Fruit fly (Drosophila melanogaster) whole organism, prepupa: ENCODE results near the gene CG9512.

Experiments used
- Blimp-1 ChIP-seq: fragments of 200-800 bp; sonication (Bioruptor generic); optimal IDR thresholded peaks from 3 replicates; lab custom pipeline; 2017; ENCODE audit warnings: missing biosample characterization, missing genetic modification characterization, mild to moderate bottlenecking, moderate library complexity, missing genetic modification reagents
- CG10631 ChIP-seq: fragments of 200-800 bp; sonication (Bioruptor generic); optimal IDR thresholded peaks from 2 replicates; lab custom pipeline; 2016; ENCODE audit warnings: missing biosample characterization, missing genetic modification characterization
- CG11294 ChIP-seq: fragments of 200-800 bp; sonication (Bioruptor generic); IDR thresholded peaks from 2 replicates; pipeline ENCODE4 v1.3.6; 2022; ENCODE audit warnings: missing biosample characterization, missing genetic modification characterization
- CG11762 ChIP-seq: fragments of 200-800 bp; sonication (Bioruptor generic); optimal IDR thresholded peaks from 3 replicates; lab custom pipeline; 2016; ENCODE audit warnings: missing biosample characterization, missing genetic modification characterization; ENCODE audit not compliant: insufficient read depth
- CG11902 ChIP-seq: fragments of 200-800 bp; sonication (Bioruptor generic); optimal IDR thresholded peaks from 3 replicates; lab custom pipeline; 2016; ENCODE audit warnings: missing biosample characterization, missing genetic modification characterization
- CG15336 ChIP-seq: fragments of 200-800 bp; sonication (Bioruptor generic); IDR thresholded peaks from 2 replicates; pipeline ENCODE4 v1.3.6; 2022; ENCODE audit warnings: missing biosample characterization, missing genetic modification characterization
- CG3032 ChIP-seq: fragments of 200-800 bp; optimal IDR thresholded peaks from 2 replicates; lab custom pipeline; 2019; ENCODE audit warnings: missing biosample characterization, mild to moderate bottlenecking, missing genetic modification characterization, moderate library complexity
- CG32006 ChIP-seq: fragments of 200-800 bp; sonication (Bioruptor generic); optimal IDR thresholded peaks from 3 replicates; lab custom pipeline; 2017; ENCODE audit warnings: missing biosample characterization, mild to moderate bottlenecking, missing genetic modification characterization
- CG34406 ChIP-seq: fragments of 200-800 bp; sonication (Bioruptor generic); optimal IDR thresholded peaks from 3 replicates; lab custom pipeline; 2016; ENCODE audit warnings: missing biosample characterization, missing genetic modification characterization
- CG4318 ChIP-seq: fragments of 200-800 bp; sonication (Bioruptor generic); optimal IDR thresholded peaks from 3 replicates; lab custom pipeline; 2017; ENCODE audit warnings: missing biosample characterization, mild to moderate bottlenecking, missing genetic modification characterization
- CG6792 ChIP-seq: fragments of 200-800 bp; sonication (Bioruptor generic); optimal IDR thresholded peaks from 3 replicates; lab custom pipeline; 2016; ENCODE audit warnings: missing biosample characterization, missing genetic modification characterization
- CG6808 ChIP-seq: fragments of 200-800 bp; sonication (Bioruptor generic); optimal IDR thresholded peaks from 3 replicates; lab custom pipeline; 2017; ENCODE audit warnings: missing biosample characterization, missing genetic modification characterization, mild to moderate bottlenecking, moderate library complexity, missing genetic modification reagents
- CG6854 ChIP-seq: fragments of 200-800 bp; sonication (Bioruptor generic); optimal IDR thresholded peaks from 2 replicates; lab custom pipeline; 2017; ENCODE audit warnings: missing biosample characterization, mild to moderate bottlenecking, missing genetic modification characterization
- CG8119 ChIP-seq: fragments of 200-800 bp; sonication (Bioruptor generic); IDR thresholded peaks from 3 replicates; pipeline ENCODE4 v1.3.6; 2022; ENCODE audit warnings: missing biosample characterization, missing genetic modification characterization
- CG9139 ChIP-seq: fragments of 200-800 bp; sonication (Bioruptor generic); optimal IDR thresholded peaks from 3 replicates; lab custom pipeline; 2017; ENCODE audit warnings: missing biosample characterization, mild to moderate bottlenecking, missing genetic modification characterization
- Eip75B ChIP-seq: fragments of 200-800 bp; sonication (Bioruptor generic); optimal IDR thresholded peaks from 3 replicates; lab custom pipeline; 2016; ENCODE audit warnings: missing biosample characterization, missing genetic modification characterization
- Eip93F ChIP-seq: fragments of 200-800 bp; sonication (Bioruptor generic); optimal IDR thresholded peaks from 2 replicates; lab custom pipeline; 2016; ENCODE audit warnings: missing biosample characterization, mild to moderate bottlenecking, missing genetic modification characterization
- Ets21C ChIP-seq: fragments of 200-800 bp; sonication (Bioruptor generic); optimal IDR thresholded peaks from 3 replicates; lab custom pipeline; 2016; ENCODE audit warnings: missing biosample characterization, missing genetic modification characterization
- Ets96B ChIP-seq: fragments of 200-800 bp; optimal IDR thresholded peaks from 2 replicates; lab custom pipeline; 2019; ENCODE audit warnings: missing biosample characterization, mild to moderate bottlenecking, missing genetic modification characterization, moderate library complexity
- Gug ChIP-seq: fragments of 200-800 bp; sonication (Bioruptor generic); IDR thresholded peaks from 2 replicates; pipeline ENCODE4 v1.3.6; 2022; ENCODE audit warnings: missing biosample characterization, missing genetic modification characterization
- Hr4 ChIP-seq: fragments of 200-800 bp; sonication (Bioruptor generic); optimal IDR thresholded peaks from 3 replicates; lab custom pipeline; 2016; ENCODE audit warnings: missing biosample characterization, missing genetic modification characterization
- OdsH ChIP-seq: fragments of 200-800 bp; sonication (Bioruptor generic); optimal IDR thresholded peaks from 3 replicates; lab custom pipeline; 2016; ENCODE audit warnings: missing biosample characterization, missing genetic modification characterization
- Sox102F ChIP-seq: fragments of 200-800 bp; sonication (Bioruptor generic); optimal IDR thresholded peaks from 2 replicates; lab custom pipeline; 2016; ENCODE audit warnings: missing biosample characterization, mild to moderate bottlenecking, missing genetic modification characterization
- Sox14 ChIP-seq: fragments of 200-800 bp; sonication (Bioruptor generic); optimal IDR thresholded peaks from 3 replicates; lab custom pipeline; 2016; ENCODE audit warnings: missing biosample characterization, missing genetic modification characterization
- Sox15 ChIP-seq: fragments of 200-800 bp; sonication (Bioruptor generic); optimal IDR thresholded peaks from 3 replicates; lab custom pipeline; 2016; ENCODE audit warnings: missing biosample characterization, missing genetic modification characterization
- achi ChIP-seq: fragments of 200-800 bp; sonication (Bioruptor generic); optimal IDR thresholded peaks from 3 replicates; lab custom pipeline; 2016; ENCODE audit warnings: missing biosample characterization, missing genetic modification characterization
- dsx ChIP-seq: fragments of 200-800 bp; optimal IDR thresholded peaks from 3 replicates; lab custom pipeline; 2019; ENCODE audit warnings: missing biosample characterization, mild to moderate bottlenecking, missing genetic modification characterization, moderate library complexity; ENCODE audit not compliant: poor library complexity, severe bottlenecking
- eg ChIP-seq: fragments of 200-800 bp; sonication (Bioruptor generic); IDR thresholded peaks from 3 replicates; pipeline ENCODE4 v1.3.6; 2022; ENCODE audit warnings: missing biosample characterization, missing genetic modification characterization
- fd59A ChIP-seq: fragments of 200-800 bp; sonication (Bioruptor generic); optimal IDR thresholded peaks from 2 replicates; lab custom pipeline; 2017; ENCODE audit warnings: missing biosample characterization, mild to moderate bottlenecking, missing genetic modification characterization, missing genetic modification reagents
- fd85E ChIP-seq: fragments of 200-800 bp; sonication (Bioruptor generic); optimal IDR thresholded peaks from 3 replicates; lab custom pipeline; 2016; ENCODE audit warnings: missing biosample characterization, missing genetic modification characterization
- fkh ChIP-seq: fragments of 200-800 bp; sonication (Bioruptor generic); optimal IDR thresholded peaks from 3 replicates; lab custom pipeline; 2017; ENCODE audit warnings: missing biosample characterization, mild to moderate bottlenecking, missing genetic modification characterization, moderate library complexity
- lz ChIP-seq: fragments of 200-800 bp; sonication (Bioruptor generic); optimal IDR thresholded peaks from 3 replicates; lab custom pipeline; 2016; ENCODE audit warnings: missing biosample characterization, missing genetic modification characterization
- net ChIP-seq: fragments of 200-800 bp; sonication (Bioruptor generic); optimal IDR thresholded peaks from 3 replicates; lab custom pipeline; 2016; ENCODE audit warnings: missing biosample characterization, missing genetic modification characterization
- pdm3 ChIP-seq: fragments of 200-800 bp; sonication (Bioruptor generic); optimal IDR thresholded peaks from 3 replicates; lab custom pipeline; 2016; ENCODE audit warnings: missing biosample characterization, missing genetic modification characterization
- spab ChIP-seq: fragments of 200-800 bp; sonication (Bioruptor generic); optimal IDR thresholded peaks from 2 replicates; lab custom pipeline; 2017; ENCODE audit warnings: missing biosample characterization, mild to moderate bottlenecking, missing genetic modification characterization, missing genetic modification reagents
- ss ChIP-seq, 2 experiments: fragments of 200-800 bp; sonication (Bioruptor generic); optimal IDR thresholded peaks; 2 replicates in 1 of 2; 3 replicates in 1 of 2; lab custom pipeline; 2017 to 2018; ENCODE audit warnings: mild to moderate bottlenecking in 2 of 2, missing biosample characterization in 2 of 2, missing genetic modification characterization in 2 of 2, moderate library complexity in 1 of 2
- svp ChIP-seq: fragments of 200-800 bp; sonication (Bioruptor generic); peaks from one replicate; lab custom pipeline; 2016; ENCODE audit warnings: missing biosample characterization, missing genetic modification characterization
- vri ChIP-seq: fragments of 200-800 bp; sonication (Bioruptor generic); optimal IDR thresholded peaks from 3 replicates; lab custom pipeline; 2016; ENCODE audit warnings: missing biosample characterization, mild to moderate bottlenecking, missing genetic modification characterization

CG9512 gene

DNA sequence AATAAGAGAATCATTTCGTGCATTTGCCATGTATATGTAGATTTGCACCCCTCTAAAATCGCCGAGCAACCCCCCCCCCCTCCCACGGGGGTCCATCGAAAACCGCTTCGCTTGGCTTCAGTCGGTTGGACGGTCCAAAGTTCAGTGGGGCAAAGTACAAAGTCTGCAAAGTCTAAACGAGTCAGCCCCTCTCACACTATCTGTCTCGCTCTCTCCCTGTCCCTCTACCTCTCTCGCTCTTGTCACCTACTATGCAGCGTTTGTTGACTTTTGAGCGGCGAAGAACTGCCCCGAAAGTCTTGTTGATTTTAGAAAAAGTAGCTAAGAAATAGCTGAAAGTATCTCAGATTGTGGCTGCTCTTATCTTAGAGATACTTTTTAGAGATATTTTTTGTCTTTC, 42.0 kb upstream of the CG9512 start (continued):
- TF ChIP-seq CG4318 (GFP tag; lab: Kevin White, UChicago): peak; percentile 27
- no peak for TF ChIP-seq CG6792 (GFP tag; lab: Kevin White, UChicago)
- peak; percentile 1 for TF ChIP-seq Sox14
- TF ChIP-seq CG3032 (tag; lab: Kevin White, UChicago): peak; percentile 67
- peak; percentile 93 for TF ChIP-seq CG8119
- TF ChIP-seq CG11762: peak; percentile 75
- no peak for TF ChIP-seq lz
- no peak for TF ChIP-seq CG10631 (GFP tag; lab: Kevin White, UChicago)

DNA sequence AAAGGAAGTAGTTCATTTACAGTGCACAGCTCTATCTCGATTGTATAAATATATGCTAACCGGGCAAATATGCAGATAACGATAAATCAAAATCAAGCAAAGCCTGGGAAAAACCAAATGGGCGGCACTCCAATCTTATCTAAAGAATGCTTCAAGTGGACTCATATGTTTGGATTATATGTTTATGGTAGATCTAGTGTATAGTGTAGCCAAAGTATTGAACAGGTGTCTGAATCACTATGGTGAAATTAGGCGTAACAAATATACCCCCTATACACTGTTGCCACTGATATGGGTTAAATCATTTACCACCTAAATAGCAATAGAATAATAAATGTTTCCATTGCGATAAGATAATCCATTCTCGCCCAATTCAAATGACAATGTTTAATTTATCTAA, 41.2 kb upstream of the CG9512 start:
- TF ChIP-seq CG10631 (GFP tag; lab: Kevin White, UChicago): no peak
- TF ChIP-seq pdm3: no peak
- no peak for TF ChIP-seq Ets96B (tag; lab: Kevin White, UChicago)
- TF ChIP-seq Blimp-1 (GFP tag; lab: Kevin White, UChicago): no peak
- TF ChIP-seq CG3032 (tag; lab: Kevin White, UChicago): no peak
- TF ChIP-seq CG34406 (GFP tag; lab: Kevin White, UChicago): no peak
- no peak for TF ChIP-seq achi (GFP tag; lab: Kevin White, UChicago)
- TF ChIP-seq dsx (GFP tag; lab: Kevin White, UChicago): no peak
- no peak for TF ChIP-seq CG4318 (GFP tag; lab: Kevin White, UChicago)
- no peak for TF ChIP-seq CG6854
- no peak for TF ChIP-seq Gug
- no peak for TF ChIP-seq fkh (GFP tag; lab: Kevin White, UChicago)
- TF ChIP-seq spab (GFP tag; lab: Kevin White, UChicago): no peak
- no peak for TF ChIP-seq fd85E (GFP tag; lab: Kevin White, UChicago)
- no peak for TF ChIP-seq Ets21C (GFP tag; lab: Kevin White, UChicago)
- TF ChIP-seq, all 60 proteins: peak for 0

DNA sequence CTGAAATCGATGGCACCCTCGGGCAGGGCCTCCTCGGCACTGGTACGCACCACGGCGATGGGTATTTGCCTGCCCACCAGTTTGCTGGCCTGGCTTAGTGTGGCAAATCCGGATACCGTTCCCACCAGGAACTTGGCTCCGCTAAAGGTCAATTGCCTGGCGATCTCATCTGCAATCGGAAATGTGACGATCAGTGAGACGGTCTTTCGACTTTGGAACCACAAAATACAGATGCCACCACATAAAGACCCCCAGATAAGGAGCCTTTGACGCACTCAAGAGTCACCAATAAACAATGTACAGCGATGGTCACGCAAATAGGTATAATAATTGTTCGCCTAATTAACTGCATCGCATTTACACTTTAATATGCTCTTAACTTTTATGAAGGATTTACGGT, 30.9 kb upstream of the CG9512 start:
- TF ChIP-seq vri (GFP tag; lab: Kevin White, UChicago): peak; percentile 18
- TF ChIP-seq CG4318 (GFP tag; lab: Kevin White, UChicago): no peak
- TF ChIP-seq ss (GFP tag; optimal IDR thresholded peaks at IDR 0.05; lab: Kevin White, UChicago): peak; percentile 15 to 48
- peak; percentile 3 for TF ChIP-seq CG6808 (GFP tag; lab: Kevin White, UChicago)
- no peak for TF ChIP-seq CG32006
- TF ChIP-seq CG15336 (GFP tag; lab: Robert Waterston, UW): no peak
- TF ChIP-seq Sox15 (GFP tag; lab: Kevin White, UChicago): no peak
- TF ChIP-seq CG11294: no peak
- no peak for TF ChIP-seq fd59A (GFP tag; lab: Kevin White, UChicago)
- no peak for TF ChIP-seq CG8119
- TF ChIP-seq svp (GFP tag; lab: Kevin White, UChicago): peak; percentile 93
- TF ChIP-seq CG11762: no peak
- no peak for TF ChIP-seq CG11902
- peak; percentile 1 for TF ChIP-seq CG9139 (GFP tag; lab: Kevin White, UChicago)
- peak; percentile 1 for TF ChIP-seq CG6854
- TF ChIP-seq Eip93F (GFP tag; lab: Kevin White, UChicago): no peak
- TF ChIP-seq net (GFP tag; lab: Kevin White, UChicago): no peak
- no peak for TF ChIP-seq OdsH (GFP tag; lab: Kevin White, UChicago)
- TF ChIP-seq eg (GFP tag; lab: Robert Waterston, UW): no peak
- no peak for TF ChIP-seq Sox14
- no peak for TF ChIP-seq Sox102F (GFP tag; lab: Kevin White, UChicago)
- TF ChIP-seq Eip75B (GFP tag; lab: Kevin White, UChicago): no peak
- no peak for TF ChIP-seq Hr4 (GFP tag; lab: Kevin White, UChicago)
